Worm (Caenorhabditis elegans) whole organism, midembryonic: Measurements from ENCODE around the gene gldi-6.
"Not testable (repeated sequence)": the region's sequence is repeated elsewhere in the genome, so short reads cannot be mapped to it uniquely, and the experiment has no call there.

Experiments used
- T22C8.4 ChIP-seq: fragments of 200-800 bp; sonication (Bioruptor generic); IDR thresholded peaks from 2 replicates; pipeline ENCODE4 v1.3.6; 2022; ENCODE audit warnings: missing genetic modification characterization, missing compliant biosample characterization
- cog-1 ChIP-seq: sonication (generic microtip); optimal IDR thresholded peaks from 2 replicates; lab custom pipeline; 2016; ENCODE audit warnings: missing genetic modification characterization, missing compliant biosample characterization
- flt-1 ChIP-seq: fragments of 200-800 bp; sonication (Bioruptor generic); IDR thresholded peaks from 2 replicates; pipeline ENCODE4 v1.3.6; 2022; ENCODE audit warnings: missing genetic modification characterization, missing compliant biosample characterization
- klf-2 ChIP-seq: fragments of 200-800 bp; sonication (Bioruptor generic); conservative IDR thresholded peaks from 2 replicates; pipeline ENCODE4 v1.3.6; 2022; ENCODE audit warnings: missing genetic modification reagents, missing genetic modification characterization, missing compliant biosample characterization
- med-1 ChIP-seq: sonication (generic microtip); optimal IDR thresholded peaks from 2 replicates; lab custom pipeline; 2017; ENCODE audit warnings: missing genetic modification characterization, mild to moderate bottlenecking, missing compliant biosample characterization, antibody characterized with exemption, missing genetic modification reagents; ENCODE audit not compliant: insufficient read depth
- ref-1 ChIP-seq: fragments of 200-800 bp; sonication (Bioruptor generic); conservative IDR thresholded peaks from 2 replicates; pipeline ENCODE4 v1.3.6; 2022; ENCODE audit warnings: missing genetic modification reagents, missing genetic modification characterization, missing compliant biosample characterization
- tab-1 ChIP-seq: fragments of 200-800 bp; sonication (Bioruptor generic); IDR thresholded peaks from 2 replicates; pipeline ENCODE4 v1.3.6; 2022; ENCODE audit warnings: missing genetic modification characterization, missing compliant biosample characterization
- ztf-23 ChIP-seq: fragments of 200-800 bp; sonication (Bioruptor generic); IDR thresholded peaks from 2 replicates; pipeline ENCODE4 v1.3.6; 2022; ENCODE audit warnings: missing genetic modification reagents, missing genetic modification characterization, missing compliant biosample characterization
- ztf-29 ChIP-seq: fragments of 200-800 bp; sonication (Bioruptor generic); IDR thresholded peaks from 2 replicates; pipeline ENCODE4 v1.3.6; 2022; ENCODE audit warnings: missing genetic modification reagents, missing genetic modification characterization, missing compliant biosample characterization

gldi-6 gene

ce11 chrII:3458209-3458608 is 11.5 kb downstream of the gldi-6 start, which contains the start of the genes C16C8.26 and C16C8.19:
Gene C16C8.26 (minus strand): TSS chrII:3458309.
Gene C16C8.19 (plus strand): TSS chrII:3458487.
- no peak for TF ChIP-seq flt-1 (GFP tag; lab: Robert Waterston, UW)
- no peak for TF ChIP-seq tab-1
- no peak for TF ChIP-seq cog-1
- TF ChIP-seq ref-1 (GFP tag; lab: Robert Waterston, UW): no peak
- no peak for TF ChIP-seq ztf-23 (GFP tag; lab: Robert Waterston, UW)
- no peak for TF ChIP-seq klf-2 (GFP tag; lab: Robert Waterston, UW)
- no peak for TF ChIP-seq med-1
- TF ChIP-seq T22C8.4 (GFP tag; lab: Robert Waterston, UW): no peak
- no peak; the same call in 1 of the 2 replicates for TF ChIP-seq ztf-29 (GFP tag; lab: Robert Waterston, UW)

ce11 chrII:3459199-3459598 is 12.5 kb downstream of the gldi-6 start:
- no peak for TF ChIP-seq med-1
- TF ChIP-seq ztf-29 (GFP tag; lab: Robert Waterston, UW): no peak
- no peak for TF ChIP-seq klf-2 (GFP tag; lab: Robert Waterston, UW)
- TF ChIP-seq cog-1: no peak
- no peak for TF ChIP-seq flt-1 (GFP tag; lab: Robert Waterston, UW)
- TF ChIP-seq ztf-23 (GFP tag; lab: Robert Waterston, UW): no peak
- TF ChIP-seq ref-1 (GFP tag; lab: Robert Waterston, UW): no peak
- TF ChIP-seq T22C8.4 (GFP tag; lab: Robert Waterston, UW): no peak
- no peak for TF ChIP-seq tab-1

- no peak for TF ChIP-seq cog-1
- TF ChIP-seq med-1: no peak
- no peak for TF ChIP-seq tab-1
- no peak for TF ChIP-seq ztf-29 (GFP tag; lab: Robert Waterston, UW)
- no peak for TF ChIP-seq ref-1 (GFP tag; lab: Robert Waterston, UW)
Measured at ce11 chrII:3460048-3460447, 13.3 kb downstream of the gldi-6 start, which contains the start of gene C16C8.7. Gene C16C8.7 (minus strand): TSS chrII:3460148.

ce11 chrII:3461586-3461985 is 14.8 kb downstream of the gldi-6 start, which contains the start of gene C16C8.8:
Gene C16C8.8 (minus strand): TSS chrII:3461686.
- no peak for TF ChIP-seq tab-1
- TF ChIP-seq klf-2 (GFP tag; lab: Robert Waterston, UW): no peak
- TF ChIP-seq ztf-29 (GFP tag; lab: Robert Waterston, UW): no peak
- no peak for TF ChIP-seq cog-1
- TF ChIP-seq med-1: no peak
- TF ChIP-seq flt-1 (GFP tag; lab: Robert Waterston, UW): no peak
- no peak for TF ChIP-seq ztf-23 (GFP tag; lab: Robert Waterston, UW)
- no peak for TF ChIP-seq T22C8.4 (GFP tag; lab: Robert Waterston, UW)
- TF ChIP-seq ref-1 (GFP tag; lab: Robert Waterston, UW): no peak

ce11 chrII:3463097-3463496 is 16.4 kb downstream of the gldi-6 start, which contains the start of gene C16C8.9:
Gene C16C8.9 (minus strand): TSS chrII:3463197.
- TF ChIP-seq tab-1: no peak
- TF ChIP-seq ztf-29 (GFP tag; lab: Robert Waterston, UW): no peak
- no peak for TF ChIP-seq med-1
- no peak for TF ChIP-seq T22C8.4 (GFP tag; lab: Robert Waterston, UW)
- no peak for TF ChIP-seq flt-1 (GFP tag; lab: Robert Waterston, UW)
- TF ChIP-seq klf-2 (GFP tag; lab: Robert Waterston, UW): no peak
- TF ChIP-seq cog-1: no peak
- TF ChIP-seq ztf-23 (GFP tag; lab: Robert Waterston, UW): no peak
- no peak for TF ChIP-seq ref-1 (GFP tag; lab: Robert Waterston, UW)

- not testable (repeated sequence) for TF ChIP-seq T22C8.4, flt-1, ref-1 (GFP tag; lab: Robert Waterston, UW)
Measured at ce11 chrII:3464580-3464979, 17.8 kb downstream of the gldi-6 start, which contains the start of gene C16C8.10. Gene C16C8.10 (minus strand): TSS chrII:3464680.

ce11 chrII:3470549-3470948 is 23.8 kb downstream of the gldi-6 start, which contains the start of gene Y49F6B.20:
Gene Y49F6B.20 (minus strand): TSS chrII:3470649.
- TF ChIP-seq ref-1 (GFP tag; lab: Robert Waterston, UW) (no peak), cog-1 (no peak), ztf-23 (GFP tag; lab: Robert Waterston, UW) (no peak), T22C8.4 (GFP tag; lab: Robert Waterston, UW) (no peak), tab-1 (no peak), med-1 (no peak), flt-1 (GFP tag; lab: Robert Waterston, UW) (no peak), klf-2 (GFP tag; lab: Robert Waterston, UW) (no peak), ztf-29 (GFP tag; lab: Robert Waterston, UW) (no peak)

- no peak for TF ChIP-seq med-1
- TF ChIP-seq cog-1: no peak
- no peak for TF ChIP-seq flt-1 (GFP tag; lab: Robert Waterston, UW)
- TF ChIP-seq ztf-29 (GFP tag; lab: Robert Waterston, UW): no peak
- TF ChIP-seq klf-2 (GFP tag; lab: Robert Waterston, UW): no peak
- no peak for TF ChIP-seq ztf-23 (GFP tag; lab: Robert Waterston, UW)
- no peak for TF ChIP-seq tab-1
- TF ChIP-seq ref-1 (GFP tag; lab: Robert Waterston, UW): no peak
- TF ChIP-seq T22C8.4 (GFP tag; lab: Robert Waterston, UW): no peak
Measured at ce11 chrII:3471603-3472002, 24.9 kb downstream of the gldi-6 start, which contains the start of gene Y49F6B.13. Gene Y49F6B.13 (minus strand): TSS chrII:3471703.

ce11 chrII:3472316-3472715 is 25.6 kb downstream of the gldi-6 start, which contains the start of gene Y49F6B.12:
Gene Y49F6B.12 (minus strand): TSS chrII:3472416.
- no peak for TF ChIP-seq ztf-23 (GFP tag; lab: Robert Waterston, UW)
- TF ChIP-seq flt-1 (GFP tag; lab: Robert Waterston, UW): no peak
- TF ChIP-seq ztf-29 (GFP tag; lab: Robert Waterston, UW): no peak
- no peak for TF ChIP-seq T22C8.4 (GFP tag; lab: Robert Waterston, UW)
- TF ChIP-seq med-1: no peak
- no peak for TF ChIP-seq klf-2 (GFP tag; lab: Robert Waterston, UW)

- TF ChIP-seq klf-2 (GFP tag; lab: Robert Waterston, UW): no peak
- TF ChIP-seq tab-1: no peak
- no peak for TF ChIP-seq med-1
- no peak for TF ChIP-seq flt-1 (GFP tag; lab: Robert Waterston, UW)
- no peak for TF ChIP-seq ztf-23 (GFP tag; lab: Robert Waterston, UW)
- TF ChIP-seq T22C8.4 (GFP tag; lab: Robert Waterston, UW): no peak
- TF ChIP-seq cog-1: no peak
- TF ChIP-seq ref-1 (GFP tag; lab: Robert Waterston, UW): no peak
- TF ChIP-seq ztf-29 (GFP tag; lab: Robert Waterston, UW): no peak
Measured at ce11 chrII:3472817-3473216, 26.1 kb downstream of the gldi-6 start, which contains the start of gene Y49F6B.6. Gene Y49F6B.6 (plus strand): TSS chrII:3473117.
